Fruit fly (Drosophila melanogaster): ENCODE data around the gene CG10466.

dm6 chr2L:19788735-19789134, 3.2 kb upstream of the CG10466 start:
- TF ChIP-seq EcR (GFP tag; optimal IDR thresholded peaks at IDR 0.05) = no peak
- TF ChIP-seq usp (GFP tag; optimal IDR thresholded peaks at IDR 0.05) = no peak
- TF ChIP-seq Dll (optimal IDR thresholded peaks at IDR 0.05) = no peak
- TF ChIP-seq CG8478 (optimal IDR thresholded peaks at IDR 0.05) = no peak
- no peak for TF ChIP-seq pan (optimal IDR thresholded peaks at IDR 0.05)
- TF ChIP-seq psq (optimal IDR thresholded peaks at IDR 0.05) = no peak
